Worm (Caenorhabditis elegans): Measurements from ENCODE around the gene F41E7.6.

ce11 chrX:10350151-10350550, 39.9 kb upstream of the F41E7.6 start:
- TF ChIP-seq tlf-1 (GFP tag; optimal IDR thresholded peaks at IDR 0.05) (no peak), ceh-100 (GFP tag; IDR thresholded peaks at IDR 0.05) (no peak), ama-1 (optimal IDR thresholded peaks at IDR 0.05) (no peak), ama-1 (GFP tag; optimal IDR thresholded peaks at IDR 0.05) (no peak), ztf-18 (tag; optimal IDR thresholded peaks at IDR 0.05) (no peak), F39B2.1 (GFP tag; IDR thresholded peaks at IDR 0.05) (no peak)

Measured in whole organism, young adult.